Fruit fly (Drosophila melanogaster) whole organism, embryonic: Measurements from ENCODE around the gene Spase25.
A peak's percentile ranks its signal among the peaks of the same experiment; 100 is the strongest.

Experiments
- CG1024 ChIP-seq: fragments of 200-800 bp; sonication (Bioruptor generic); IDR thresholded peaks from 2 replicates; pipeline ENCODE4 v1.3.6; 2022; ENCODE audit warnings: missing biosample characterization, missing genetic modification characterization
- CG10543 ChIP-seq: fragments of 200-800 bp; sonication (Bioruptor generic); optimal IDR thresholded peaks from 3 replicates; lab custom pipeline; 2017; ENCODE audit warnings: missing biosample characterization, mild to moderate bottlenecking, missing genetic modification characterization, moderate library complexity
- CG10565 ChIP-seq: fragments of 200-800 bp; sonication (Bioruptor generic); optimal IDR thresholded peaks from 3 replicates; lab custom pipeline; 2016; ENCODE audit warnings: missing biosample characterization, mild to moderate bottlenecking, missing genetic modification characterization
- CG10654 ChIP-seq: fragments of 200-800 bp; sonication (Bioruptor generic); optimal IDR thresholded peaks from 2 replicates; lab custom pipeline; 2016; ENCODE audit warnings: missing biosample characterization, missing genetic modification characterization
- CG13424 ChIP-seq: fragments of 200-800 bp; sonication (Bioruptor generic); optimal IDR thresholded peaks from 2 replicates; lab custom pipeline; 2019; ENCODE audit warnings: missing biosample characterization, mild to moderate bottlenecking, missing genetic modification characterization, moderate library complexity
- CG15011 ChIP-seq: fragments of 200-800 bp; sonication (Bioruptor generic); optimal IDR thresholded peaks from 3 replicates; lab custom pipeline; 2018; ENCODE audit warnings: missing biosample characterization, mild to moderate bottlenecking, missing genetic modification characterization
- CG15514 ChIP-seq: fragments of 200-800 bp; sonication (Bioruptor generic); optimal IDR thresholded peaks from 3 replicates; lab custom pipeline; 2017; ENCODE audit warnings: missing biosample characterization, missing genetic modification characterization, mild to moderate bottlenecking, moderate library complexity, missing genetic modification reagents
- CG15601 ChIP-seq: fragments of 200-800 bp; sonication (Bioruptor generic); optimal IDR thresholded peaks from 3 replicates; lab custom pipeline; 2019; ENCODE audit warnings: missing biosample characterization, mild to moderate bottlenecking, missing genetic modification characterization, moderate library complexity
- CG16815 ChIP-seq: fragments of 200-800 bp; sonication (Bioruptor generic); optimal IDR thresholded peaks from 3 replicates; lab custom pipeline; 2017; ENCODE audit warnings: missing biosample characterization, mild to moderate bottlenecking, missing genetic modification characterization
- CG17385 ChIP-seq: fragments of 200-800 bp; sonication (Bioruptor generic); optimal IDR thresholded peaks from 3 replicates; lab custom pipeline; 2018; ENCODE audit warnings: missing biosample characterization, mild to moderate bottlenecking, missing genetic modification characterization
- CG17912 ChIP-seq: fragments of 200-800 bp; sonication (Bioruptor generic); optimal IDR thresholded peaks from 2 replicates; lab custom pipeline; 2018; ENCODE audit warnings: missing biosample characterization, mild to moderate bottlenecking, missing genetic modification characterization
- CG31441 ChIP-seq: fragments of 200-800 bp; sonication (Bioruptor generic); IDR thresholded peaks from 2 replicates; pipeline ENCODE4 v1.3.6; 2022; ENCODE audit warnings: missing biosample characterization, missing genetic modification characterization
- CG34376 ChIP-seq: fragments of 200-800 bp; sonication (Bioruptor generic); optimal IDR thresholded peaks from 2 replicates; lab custom pipeline; 2018; ENCODE audit warnings: missing biosample characterization, mild to moderate bottlenecking, missing genetic modification characterization
- CG3726 ChIP-seq: fragments of 200-800 bp; sonication (Bioruptor generic); IDR thresholded peaks from 3 replicates; pipeline ENCODE4, ENCODE4 v1.3.6; 2022; ENCODE audit warnings: missing biosample characterization, missing genetic modification characterization
- CG42726 ChIP-seq: fragments of 200-800 bp; sonication (Bioruptor generic); IDR thresholded peaks from 2 replicates; pipeline ENCODE4 v1.3.6; 2022; ENCODE audit warnings: missing biosample characterization, missing genetic modification characterization; ENCODE audit not compliant: partially characterized antibody
- CG4707 ChIP-seq: fragments of 200-800 bp; sonication (Bioruptor generic); optimal IDR thresholded peaks from 2 replicates; lab custom pipeline; 2018; ENCODE audit warnings: missing biosample characterization, mild to moderate bottlenecking, missing genetic modification characterization, moderate library complexity
- CG4854 ChIP-seq: fragments of 200-800 bp; sonication (Bioruptor generic); optimal IDR thresholded peaks from 2 replicates; lab custom pipeline; 2016; ENCODE audit warnings: missing biosample characterization, missing genetic modification characterization, inconsistent platforms
- CG5180 ChIP-seq: fragments of 200-800 bp; sonication (Bioruptor generic); optimal IDR thresholded peaks from 3 replicates; lab custom pipeline; 2017; ENCODE audit warnings: missing biosample characterization, missing genetic modification characterization, mild to moderate bottlenecking, moderate library complexity, missing genetic modification reagents
- CG5245 ChIP-seq: fragments of 200-800 bp; sonication (Bioruptor generic); optimal IDR thresholded peaks from 3 replicates; lab custom pipeline; 2016; ENCODE audit warnings: missing biosample characterization, missing genetic modification characterization
- CG7556 ChIP-seq: fragments of 200-800 bp; sonication (Bioruptor generic); optimal IDR thresholded peaks from 2 replicates; lab custom pipeline; 2017; ENCODE audit warnings: missing biosample characterization, mild to moderate bottlenecking, missing genetic modification characterization
- CG7839 ChIP-seq: fragments of 200-800 bp; sonication (Bioruptor generic); optimal IDR thresholded peaks from 3 replicates; lab custom pipeline; 2018; ENCODE audit warnings: missing biosample characterization, mild to moderate bottlenecking, missing genetic modification characterization, moderate library complexity
- CHES-1-like ChIP-seq: fragments of 200-800 bp; sonication (Bioruptor generic); optimal IDR thresholded peaks from 2 replicates; lab custom pipeline; 2016; ENCODE audit warnings: missing biosample characterization, missing genetic modification characterization
- GATAe ChIP-seq: fragments of 200-800 bp; sonication (Bioruptor generic); conservative IDR thresholded peaks from 2 replicates; pipeline ENCODE4 v1.3.6; 2022; ENCODE audit warnings: missing biosample characterization, missing genetic modification characterization
- Hand ChIP-seq: fragments of 200-800 bp; sonication (Bioruptor generic); optimal IDR thresholded peaks from 2 replicates; lab custom pipeline; 2017; ENCODE audit warnings: mild to moderate bottlenecking, missing biosample characterization, missing genetic modification reagents, missing genetic modification characterization
- Mad ChIP-seq: fragments of 200-800 bp; sonication (Bioruptor generic); optimal IDR thresholded peaks from 2 replicates; lab custom pipeline; 2016; ENCODE audit warnings: missing biosample characterization, missing genetic modification characterization
- Optix ChIP-seq: fragments of 200-800 bp; sonication (Bioruptor generic); IDR thresholded peaks from 3 replicates; pipeline ENCODE4 v1.3.6; 2022; ENCODE audit warnings: missing biosample characterization, missing genetic modification characterization
- Ptx1 ChIP-seq: fragments of 200-800 bp; sonication (Bioruptor generic); IDR thresholded peaks from 2 replicates; pipeline ENCODE4 v1.3.6; 2022; ENCODE audit warnings: missing biosample characterization, missing genetic modification characterization
- Rfx ChIP-seq: fragments of 200-800 bp; sonication (Bioruptor generic); IDR thresholded peaks from 2 replicates; pipeline ENCODE4 v1.3.6; 2022; ENCODE audit warnings: missing biosample characterization, missing genetic modification characterization
- ab ChIP-seq: fragments of 200-800 bp; sonication (Bioruptor generic); optimal IDR thresholded peaks from 2 replicates; lab custom pipeline; 2016; ENCODE audit warnings: missing biosample characterization, missing genetic modification characterization
- amos ChIP-seq: fragments of 200-800 bp; sonication (Bioruptor generic); IDR thresholded peaks from 2 replicates; pipeline ENCODE4 v1.3.6; 2022; ENCODE audit warnings: missing biosample characterization, missing genetic modification characterization; ENCODE audit not compliant: partially characterized antibody
- ap ChIP-seq: fragments of 200-800 bp; sonication (Bioruptor generic); IDR thresholded peaks from 2 replicates; pipeline ENCODE4 v1.3.6; 2022; ENCODE audit warnings: missing biosample characterization, missing genetic modification characterization
- bab2 ChIP-seq: fragments of 200-800 bp; sonication (Bioruptor generic); optimal IDR thresholded peaks from 2 replicates; lab custom pipeline; 2016; ENCODE audit warnings: missing biosample characterization, missing genetic modification characterization
- bsh ChIP-seq, 2 experiments: fragments of 200-800 bp; sonication (Bioruptor generic); optimal IDR thresholded peaks; 2 replicates each; lab custom pipeline; 2017 to 2018; ENCODE audit warnings: mild to moderate bottlenecking in 2 of 2, missing biosample characterization in 2 of 2, missing genetic modification characterization in 2 of 2, moderate library complexity in 1 of 2
- cad ChIP-seq: fragments of >200 bp; optimal IDR thresholded peaks from 2 replicates; lab custom pipeline; 2017; ENCODE audit warnings: missing biosample characterization, missing genetic modification characterization
- chif ChIP-seq, 2 experiments: fragments of 200-800 bp; sonication (Bioruptor generic); optimal IDR thresholded peaks; 3 replicates each; lab custom pipeline; 2016; ENCODE audit warnings: missing biosample characterization in 2 of 2, missing genetic modification characterization in 2 of 2
- dimm ChIP-seq: fragments of 200-800 bp; sonication (Bioruptor generic); IDR thresholded peaks from 2 replicates; pipeline ENCODE4 v1.3.6; 2022; ENCODE audit warnings: missing biosample characterization, missing genetic modification characterization
- ems ChIP-seq: fragments of 200-800 bp; sonication (Bioruptor generic); optimal IDR thresholded peaks from 3 replicates; lab custom pipeline; 2016; ENCODE audit warnings: missing biosample characterization, missing genetic modification characterization
- gem ChIP-seq: fragments of 200-800 bp; sonication (Bioruptor generic); optimal IDR thresholded peaks from 2 replicates; lab custom pipeline; 2019; ENCODE audit warnings: missing biosample characterization, mild to moderate bottlenecking, missing genetic modification characterization, moderate library complexity
- gfzf ChIP-seq: fragments of 200-800 bp; sonication (Bioruptor generic); optimal IDR thresholded peaks from 2 replicates; lab custom pipeline; 2016; ENCODE audit warnings: missing biosample characterization, mild to moderate bottlenecking, missing genetic modification characterization, moderate library complexity
- maf-S ChIP-seq: fragments of 200-800 bp; sonication (Bioruptor generic); optimal IDR thresholded peaks from 2 replicates; lab custom pipeline; 2016; ENCODE audit warnings: missing biosample characterization, missing genetic modification characterization
- nerfin-1 ChIP-seq: fragments of 200-800 bp; sonication (Bioruptor generic); optimal IDR thresholded peaks from 3 replicates; lab custom pipeline; 2019; ENCODE audit warnings: missing biosample characterization, mild to moderate bottlenecking, missing genetic modification characterization, moderate library complexity
- nerfin-2 ChIP-seq: fragments of 200-800 bp; sonication (Bioruptor generic); IDR thresholded peaks from 2 replicates; pipeline ENCODE4 v1.3.6; 2022; ENCODE audit warnings: missing biosample characterization, missing genetic modification characterization; ENCODE audit not compliant: partially characterized antibody
- onecut ChIP-seq: fragments of 200-800 bp; sonication (Bioruptor generic); IDR thresholded peaks from 2 replicates; pipeline ENCODE4 v1.3.6; 2022; ENCODE audit warnings: missing biosample characterization, missing genetic modification characterization
- p53 ChIP-seq: fragments of 200-800 bp; sonication (Bioruptor generic); optimal IDR thresholded peaks from 2 replicates; lab custom pipeline; 2016; ENCODE audit warnings: missing biosample characterization, missing genetic modification characterization
- pum ChIP-seq: fragments of 200-800 bp; sonication (Bioruptor generic); optimal IDR thresholded peaks from 2 replicates; lab custom pipeline; 2016; ENCODE audit warnings: missing biosample characterization, missing genetic modification characterization
- sima ChIP-seq: fragments of 200-800 bp; sonication (Bioruptor generic); optimal IDR thresholded peaks from 2 replicates; lab custom pipeline; 2016; ENCODE audit warnings: missing biosample characterization, missing genetic modification characterization
- slp2 ChIP-seq: fragments of 200-800 bp; sonication (Bioruptor generic); optimal IDR thresholded peaks from 2 replicates; lab custom pipeline; 2016; ENCODE audit warnings: missing biosample characterization, missing genetic modification characterization
- toy ChIP-seq: fragments of 200-800 bp; sonication (Bioruptor generic); IDR thresholded peaks from 2 replicates; pipeline ENCODE4 v1.3.6; 2022; ENCODE audit warnings: missing biosample characterization, missing genetic modification characterization
- zen ChIP-seq: fragments of 200-800 bp; sonication (Bioruptor generic); optimal IDR thresholded peaks from 3 replicates; lab custom pipeline; 2018; ENCODE audit warnings: missing biosample characterization, mild to moderate bottlenecking, missing genetic modification characterization, moderate library complexity

The Spase25 gene

dm6 chrX:11446792-11447405 lies 38.2 kb upstream of the Spase25 start (continued):
- TF ChIP-seq Mad (GFP tag; lab: Kevin White, UChicago): peak; percentile 57
- TF ChIP-seq CG13424: peak; percentile 69
- peak; percentile 72 for TF ChIP-seq ab (GFP tag; lab: Kevin White, UChicago)
- TF ChIP-seq CG1024: 0 out of 2 replicates have a peak, but pooled peaks have one; percentile 40
- TF ChIP-seq CG17385 (GFP tag; lab: Kevin White, UChicago): peak; percentile 50
- TF ChIP-seq CG15514 (GFP tag; lab: Kevin White, UChicago): peak; percentile 74
- TF ChIP-seq CG34376 (GFP tag; lab: Kevin White, UChicago): peak; percentile 61
- peak; percentile 75 for TF ChIP-seq CG16815
- TF ChIP-seq CG4854 (GFP tag; lab: Kevin White, UChicago): peak; percentile 54
- TF ChIP-seq chif (GFP tag; optimal IDR thresholded peaks at IDR 0.05; lab: Kevin White, UChicago): peak; percentile 49 to 72
- no peak for TF ChIP-seq nerfin-1 (tag; lab: Kevin White, UChicago)
- TF ChIP-seq ems (GFP tag; lab: Kevin White, UChicago): peak; percentile 57
- TF ChIP-seq CHES-1-like (GFP tag; lab: Kevin White, UChicago): peak; percentile 79
- peak; percentile 65 for TF ChIP-seq GATAe
- peak; percentile 59; the same call in 1 of the 3 replicates for TF ChIP-seq CG3726
- TF ChIP-seq CG5180: peak; percentile 13
- TF ChIP-seq CG4707 (GFP tag; lab: Kevin White, UChicago): no peak
- peak; percentile 85 for TF ChIP-seq Ptx1 (GFP tag; lab: Robert Waterston, UW)
- TF ChIP-seq gfzf (GFP tag; lab: Kevin White, UChicago): no peak
- TF ChIP-seq CG7556 (GFP tag; lab: Kevin White, UChicago): peak; percentile 73
- peak; percentile 49 for TF ChIP-seq CG5245 (GFP tag; lab: Kevin White, UChicago)
- 0 out of 3 replicates have a peak, but pooled peaks have one; percentile 57 for TF ChIP-seq Optix (GFP tag; lab: Robert Waterston, UW)
- TF ChIP-seq Rfx (GFP tag; lab: Robert Waterston, UW): peak; percentile 95
- TF ChIP-seq ap (GFP tag; lab: Robert Waterston, UW): peak; percentile 63
- no peak for TF ChIP-seq CG10565
- TF ChIP-seq zen (tag; lab: Kevin White, UChicago): peak; percentile 41
- TF ChIP-seq gem (tag; lab: Kevin White, UChicago): peak; percentile 79
- TF ChIP-seq CG7839: peak; percentile 88
- TF ChIP-seq cad: no peak
- TF ChIP-seq toy (GFP tag; lab: Robert Waterston, UW): peak; percentile 71
- TF ChIP-seq Hand (GFP tag; lab: Kevin White, UChicago): peak; percentile 70
- 0 out of 2 replicates have a peak, but pooled peaks have one; percentile 38 for TF ChIP-seq CG31441 (GFP tag; lab: Robert Waterston, UW)
- no peak for TF ChIP-seq CG17912 (GFP tag; lab: Kevin White, UChicago)
- TF ChIP-seq nerfin-2 (GFP tag; lab: Robert Waterston, UW): no peak
- TF ChIP-seq CG42726 (GFP tag; lab: Robert Waterston, UW): no peak
- TF ChIP-seq maf-S (GFP tag; lab: Kevin White, UChicago): peak; percentile 74
- peak; percentile 86 for TF ChIP-seq bab2
- TF ChIP-seq bsh (GFP tag; optimal IDR thresholded peaks at IDR 0.05; lab: Kevin White, UChicago): peak; percentile 15 to 17
- TF ChIP-seq p53 (GFP tag; lab: Kevin White, UChicago): no peak
- TF ChIP-seq CG15011 (GFP tag; lab: Kevin White, UChicago): peak; percentile 23
- TF ChIP-seq dimm: no peak
- no peak for TF ChIP-seq sima (GFP tag; lab: Kevin White, UChicago)
- TF ChIP-seq CG10654 (GFP tag; lab: Kevin White, UChicago): peak; percentile 70
- TF ChIP-seq pum (GFP tag; lab: Kevin White, UChicago): no peak
- TF ChIP-seq CG10543 (GFP tag; lab: Kevin White, UChicago): peak; percentile 68
- peak; percentile 42 for TF ChIP-seq slp2
- TF ChIP-seq amos (GFP tag; lab: Robert Waterston, UW): peak; percentile 11; the same call in 1 of the 2 replicates
- peak; percentile 59 for TF ChIP-seq onecut (GFP tag; lab: Robert Waterston, UW)
- TF ChIP-seq CG15601: no peak
